Worm (Caenorhabditis elegans) whole organism, L3 larva: ENCODE measurements around the gene srh-123.
"Not testable (repeated sequence)": the region's sequence is repeated elsewhere in the genome, so short reads cannot be mapped to it uniquely, and the experiment has no call there.

Source experiments
- R02D3.7 ChIP-seq: fragments of 150-350 bp; optimal IDR thresholded peaks from 2 replicates; lab custom pipeline; 2014; ENCODE audit warnings: missing biosample characterization, missing genetic modification characterization
- ZK546.5 ChIP-seq: sonication (generic microtip); optimal IDR thresholded peaks from 2 replicates; lab custom pipeline; 2017; ENCODE audit warnings: missing biosample characterization, missing genetic modification characterization
- aly-2 ChIP-seq: fragments of 150-350 bp; optimal IDR thresholded peaks from 2 replicates; lab custom pipeline; 2014; ENCODE audit warnings: missing biosample characterization, missing genetic modification characterization
- ama-1 ChIP-seq: fragments of 150-350 bp; optimal IDR thresholded peaks from 2 replicates; lab custom pipeline; 2018
- ceh-28 ChIP-seq: fragments of 150-350 bp; optimal IDR thresholded peaks from 2 replicates; lab custom pipeline; 2014; ENCODE audit warnings: missing biosample characterization, missing genetic modification reagents, missing genetic modification characterization
- ceh-82 ChIP-seq: fragments of 150-350 bp; optimal IDR thresholded peaks from 2 replicates; lab custom pipeline; 2014; ENCODE audit warnings: missing biosample characterization, missing genetic modification characterization
- ceh-9 ChIP-seq: sonication (generic microtip); optimal IDR thresholded peaks from 2 replicates; lab custom pipeline; 2018; ENCODE audit warnings: missing biosample characterization, missing genetic modification characterization
- daf-12 ChIP-seq: fragments of 150-350 bp; optimal IDR thresholded peaks from 2 replicates; lab custom pipeline; 2014; ENCODE audit warnings: missing biosample characterization, missing genetic modification reagents, missing genetic modification characterization
- egl-5 ChIP-seq: fragments of 150-350 bp; optimal IDR thresholded peaks from 2 replicates; lab custom pipeline; 2017; ENCODE audit warnings: missing biosample characterization, missing genetic modification reagents, missing genetic modification characterization, inconsistent platforms
- elt-1 ChIP-seq: fragments of 150-350 bp; optimal IDR thresholded peaks from 2 replicates; lab custom pipeline; 2014; ENCODE audit warnings: missing biosample characterization, missing genetic modification characterization
- elt-2 ChIP-seq: sonication (generic microtip); optimal IDR thresholded peaks from 2 replicates; lab custom pipeline; 2016; ENCODE audit warnings: missing genetic modification reagents, mild to moderate bottlenecking, missing genetic modification characterization, missing compliant biosample characterization
- eor-1 ChIP-seq, 2 experiments: fragments of 150-350 bp; optimal IDR thresholded peaks; 2 replicates each; lab custom pipeline; 2014 to 2018; ENCODE audit warnings: missing biosample characterization in 2 of 2, missing genetic modification characterization in 2 of 2
- fkh-10 ChIP-seq: sonication (generic microtip); optimal IDR thresholded peaks from 2 replicates; lab custom pipeline; 2017; ENCODE audit warnings: missing biosample characterization, missing genetic modification reagents, missing genetic modification characterization
- fos-1 ChIP-seq: fragments of 150-350 bp; optimal IDR thresholded peaks from 2 replicates; lab custom pipeline; 2014; ENCODE audit warnings: missing biosample characterization, missing genetic modification characterization
- hmg-11 ChIP-seq: sonication (generic microtip); optimal IDR thresholded peaks from 2 replicates; lab custom pipeline; 2016; ENCODE audit warnings: missing genetic modification characterization, missing compliant biosample characterization
- jun-1 ChIP-seq: fragments of 150-350 bp; optimal IDR thresholded peaks from 2 replicates; lab custom pipeline; 2014; ENCODE audit warnings: missing biosample characterization, missing genetic modification reagents, missing genetic modification characterization
- lin-15B ChIP-seq: fragments of 150-350 bp; optimal IDR thresholded peaks from 2 replicates; lab custom pipeline; 2014; ENCODE audit warnings: missing biosample characterization, missing genetic modification characterization
- lin-39 ChIP-seq: fragments of 150-350 bp; optimal IDR thresholded peaks from 2 replicates; lab custom pipeline; 2018; ENCODE audit warnings: missing biosample characterization, missing genetic modification reagents, missing genetic modification characterization
- lsy-12 ChIP-seq: sonication (generic microtip); optimal IDR thresholded peaks from 2 replicates; lab custom pipeline; 2016; ENCODE audit warnings: mild to moderate bottlenecking, missing genetic modification characterization, missing compliant biosample characterization
- mml-1 ChIP-seq: fragments of 150-350 bp; sonication (generic microtip); optimal IDR thresholded peaks from 3 replicates; lab custom pipeline; 2014; ENCODE audit warnings: missing biosample characterization, missing genetic modification characterization
- nfya-1 ChIP-seq: sonication (generic microtip); optimal IDR thresholded peaks from 2 replicates; lab custom pipeline; 2017; ENCODE audit warnings: missing genetic modification characterization, mild to moderate bottlenecking, missing compliant biosample characterization, antibody characterized with exemption, moderate library complexity; ENCODE audit not compliant: insufficient read depth
- nhr-11 ChIP-seq: fragments of 150-350 bp; optimal IDR thresholded peaks from 2 replicates; lab custom pipeline; 2014; ENCODE audit warnings: missing biosample characterization, missing genetic modification characterization
- nhr-12 ChIP-seq: fragments of 150-350 bp; optimal IDR thresholded peaks from 2 replicates; lab custom pipeline; 2014; ENCODE audit warnings: missing biosample characterization, missing genetic modification characterization
- nhr-23 ChIP-seq: fragments of 150-350 bp; optimal IDR thresholded peaks from 2 replicates; lab custom pipeline; 2014; ENCODE audit warnings: missing biosample characterization, missing genetic modification reagents, missing genetic modification characterization
- nhr-28 ChIP-seq: fragments of 150-350 bp; optimal IDR thresholded peaks from 2 replicates; lab custom pipeline; 2014; ENCODE audit warnings: missing biosample characterization, missing genetic modification characterization
- nhr-43 ChIP-seq: sonication (generic microtip); optimal IDR thresholded peaks from 2 replicates; lab custom pipeline; 2016; ENCODE audit warnings: mild to moderate bottlenecking, missing genetic modification characterization, missing compliant biosample characterization; ENCODE audit not compliant: poor library complexity, severe bottlenecking
- nhr-67 ChIP-seq: fragments of 150-350 bp; optimal IDR thresholded peaks from 2 replicates; lab custom pipeline; 2014; ENCODE audit warnings: missing biosample characterization, missing genetic modification characterization
- nhr-76 ChIP-seq: fragments of 150-350 bp; sonication (generic microtip); optimal IDR thresholded peaks from 5 replicates; lab custom pipeline; 2014; ENCODE audit warnings: missing biosample characterization, missing genetic modification characterization
- nhr-77 ChIP-seq: fragments of 150-350 bp; optimal IDR thresholded peaks from 2 replicates; lab custom pipeline; 2014; ENCODE audit warnings: missing biosample characterization, missing genetic modification characterization
- sea-2 ChIP-seq: fragments of 150-350 bp; sonication (generic microtip); optimal IDR thresholded peaks from 4 replicates; lab custom pipeline; 2014; ENCODE audit warnings: missing biosample characterization, missing genetic modification reagents, missing genetic modification characterization
- skn-1 ChIP-seq: fragments of 150-350 bp; optimal IDR thresholded peaks from 2 replicates; lab custom pipeline; 2014; ENCODE audit warnings: missing biosample characterization, missing genetic modification characterization
- tbx-2 ChIP-seq: sonication (generic microtip); optimal IDR thresholded peaks from 2 replicates; lab custom pipeline; 2016; ENCODE audit warnings: mild to moderate bottlenecking, missing genetic modification characterization, missing compliant biosample characterization
- unc-39 ChIP-seq: sonication (generic microtip); optimal IDR thresholded peaks from 4 replicates; lab custom pipeline; 2017; ENCODE audit warnings: missing biosample characterization, missing genetic modification characterization
- zag-1 ChIP-seq: fragments of 150-350 bp; optimal IDR thresholded peaks from 2 replicates; lab custom pipeline; 2014; ENCODE audit warnings: missing biosample characterization, missing genetic modification characterization
- ztf-11 ChIP-seq: fragments of 150-350 bp; optimal IDR thresholded peaks from 2 replicates; lab custom pipeline; 2014; ENCODE audit warnings: missing biosample characterization, missing genetic modification characterization
- ztf-4 ChIP-seq: fragments of 150-350 bp; optimal IDR thresholded peaks from 2 replicates; lab custom pipeline; 2014; ENCODE audit warnings: missing biosample characterization, missing genetic modification characterization

Gene srh-123

DNA sequence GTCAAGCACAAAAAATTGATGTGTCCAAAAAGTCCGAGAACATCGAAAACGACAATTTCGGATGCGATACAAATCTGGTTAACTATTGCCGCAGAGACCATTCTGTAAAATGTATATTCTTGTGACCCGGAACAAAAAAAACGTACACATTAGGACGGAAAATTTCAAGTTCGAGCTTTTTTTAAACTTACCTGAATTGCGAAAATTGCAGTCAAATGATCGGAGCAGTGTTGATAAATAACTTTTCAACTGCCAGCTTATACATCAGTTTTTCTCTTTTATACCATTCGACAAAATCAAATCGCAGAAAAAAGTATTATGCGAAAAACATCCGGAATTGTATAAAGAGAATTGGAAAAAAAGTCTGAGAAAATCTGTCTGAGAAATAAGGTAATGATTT is 35.5 kb upstream of the srh-123 start, which contains the start of gene srsx-2:
Gene srsx-2 (minus strand): TSS at position 101 of the 400 bp plus-strand sequence.
- TF ChIP-seq skn-1 (tag; lab: Kevin White, UChicago) = no peak
- no peak for TF ChIP-seq lsy-12 (tag; lab: Kevin White, UChicago)
- no peak for TF ChIP-seq nhr-43 (tag; lab: Kevin White, UChicago)
- no peak for TF ChIP-seq hmg-11 (tag; lab: Kevin White, UChicago)
- no peak for TF ChIP-seq daf-12 (tag; lab: Kevin White, UChicago)
- no peak for TF ChIP-seq R02D3.7 (tag; lab: Kevin White, UChicago)
- TF ChIP-seq fkh-10 = no peak
- no peak for TF ChIP-seq ceh-28 (tag; lab: Kevin White, UChicago)
- TF ChIP-seq nhr-23 (tag; lab: Kevin White, UChicago) = no peak

DNA sequence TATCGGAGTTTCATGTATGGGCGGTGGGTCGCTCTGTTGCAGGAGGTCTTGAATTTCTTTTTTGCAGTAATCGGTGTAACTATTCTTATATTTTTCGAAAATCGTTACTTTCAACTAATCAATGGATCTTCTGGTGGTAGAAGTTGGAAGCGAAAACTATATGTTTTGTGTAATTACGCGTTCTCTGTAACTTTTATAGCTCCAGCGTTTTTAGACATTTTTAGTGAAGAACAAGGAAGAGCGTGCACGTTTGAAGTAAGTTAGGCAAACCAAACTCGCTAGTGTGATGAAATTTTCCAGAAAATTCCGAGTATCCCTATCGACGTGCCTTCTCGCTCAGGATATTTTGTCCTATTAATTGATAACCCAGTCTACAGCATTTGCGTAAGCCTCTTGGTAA is 34.4 kb upstream of the srh-123 start, which contains the start of gene srh-154:
Gene srh-154 (plus strand): TSS at position 301 of the 400 bp plus-strand sequence.
- TF ChIP-seq nhr-67 (tag; lab: Kevin White, UChicago) = no peak
- TF ChIP-seq nhr-12 (tag; lab: Kevin White, UChicago) = no peak
- TF ChIP-seq elt-1 (tag; lab: Kevin White, UChicago) = no peak
- TF ChIP-seq sea-2 (GFP tag; lab: Kevin White, UChicago) = no peak
- no peak for TF ChIP-seq nfya-1
- no peak for TF ChIP-seq ceh-9 (tag; lab: Kevin White, UChicago)
- TF ChIP-seq nhr-11 (tag; lab: Kevin White, UChicago) = no peak
- TF ChIP-seq tbx-2 (tag; lab: Kevin White, UChicago) = no peak
- no peak for TF ChIP-seq nhr-28 (tag; lab: Kevin White, UChicago)
- TF ChIP-seq unc-39 (tag; lab: Kevin White, UChicago) = no peak
- TF ChIP-seq ceh-82 (tag; lab: Kevin White, UChicago) = no peak
- no peak for TF ChIP-seq lin-39 (tag; lab: Kevin White, UChicago)

DNA sequence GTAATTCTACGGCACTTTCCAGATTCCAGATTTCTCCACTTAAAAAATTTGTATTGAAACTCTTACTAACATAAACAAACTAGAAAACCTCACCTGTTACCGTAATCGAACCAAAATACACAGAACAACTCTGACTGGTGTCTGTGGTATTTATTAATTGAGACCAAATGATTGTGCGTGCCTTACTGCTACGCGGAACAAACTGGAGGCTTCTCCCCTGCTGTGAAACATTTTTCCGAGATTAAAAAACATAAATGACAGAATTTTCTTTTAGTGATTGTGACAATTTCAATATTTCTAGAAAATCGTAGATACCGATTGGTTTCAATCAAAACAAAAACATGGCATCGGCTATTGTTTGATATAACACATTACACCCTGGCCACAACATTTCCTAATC is 24.0 kb upstream of the srh-123 start:
- no peak for TF ChIP-seq nhr-43 (tag; lab: Kevin White, UChicago)
- no peak for TF ChIP-seq lsy-12 (tag; lab: Kevin White, UChicago)
- no peak for TF ChIP-seq unc-39 (tag; lab: Kevin White, UChicago)
- no peak for TF ChIP-seq nhr-77
- no peak for TF ChIP-seq aly-2 (tag; lab: Kevin White, UChicago)
- TF ChIP-seq daf-12 (tag; lab: Kevin White, UChicago) = no peak
- TF ChIP-seq ztf-4 = no peak
- TF ChIP-seq ceh-28 (tag; lab: Kevin White, UChicago) = no peak
- TF ChIP-seq nhr-76 (tag; lab: Kevin White, UChicago) = no peak
- TF ChIP-seq zag-1 = no peak
- TF ChIP-seq eor-1 (tag; optimal IDR thresholded peaks at IDR 0.05; lab: Kevin White, UChicago) = no peak
- no peak for TF ChIP-seq nhr-28 (tag; lab: Kevin White, UChicago)
- no peak for TF ChIP-seq tbx-2 (tag; lab: Kevin White, UChicago)
- TF ChIP-seq nhr-12 (tag; lab: Kevin White, UChicago) = no peak

DNA sequence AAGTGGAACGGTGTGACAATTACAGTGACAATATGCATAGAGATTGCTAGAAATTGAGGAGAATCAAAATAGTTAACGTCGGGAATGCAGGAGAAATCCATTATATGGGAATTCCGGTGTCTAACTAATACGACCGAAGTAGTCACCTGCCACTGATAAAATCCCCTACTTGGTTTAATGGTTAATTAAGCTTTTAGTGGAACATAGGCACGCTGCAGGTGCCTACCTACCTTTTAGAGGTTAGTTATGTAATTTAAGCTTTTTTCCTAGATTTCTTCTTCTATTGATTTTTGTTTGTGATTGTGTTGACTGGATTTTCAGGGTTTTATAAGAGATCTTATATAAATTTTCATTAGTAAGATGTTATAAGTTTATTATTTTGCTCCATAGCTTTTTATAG is 17.6 kb upstream of the srh-123 start, which contains the start of gene srh-203:
Gene srh-203 (minus strand): TSS at position 101 of the 400 bp plus-strand sequence.
- TF ChIP-seq nhr-77; ceh-28 (tag; lab: Kevin White, UChicago); skn-1 (tag; lab: Kevin White, UChicago): not testable (repeated sequence)

DNA sequence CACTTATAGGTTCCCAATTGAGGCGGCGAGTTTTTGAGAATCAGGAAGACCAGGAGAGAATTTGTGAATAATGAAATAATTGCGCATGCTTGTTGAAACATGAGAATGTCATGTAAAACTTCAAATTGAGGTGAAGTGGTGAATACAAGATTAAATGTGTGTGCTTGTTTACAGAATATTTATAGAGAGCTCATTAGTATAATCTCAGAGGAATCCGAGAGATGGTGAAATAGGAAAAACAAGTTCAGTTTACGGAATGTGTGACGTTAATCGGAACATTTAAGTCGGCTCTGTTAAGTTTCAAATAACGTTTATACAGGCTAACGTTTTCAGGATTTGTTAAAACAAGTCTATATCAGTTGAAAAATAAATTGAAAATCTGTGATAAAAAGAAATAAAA is 15.7 kb upstream of the srh-123 start, which contains the start of gene str-200:
Gene str-200 (minus strand): TSS at position 101 of the 400 bp plus-strand sequence.
- TF ChIP-seq nhr-76 (tag; lab: Kevin White, UChicago) (no peak), ZK546.5 (tag; lab: Kevin White, UChicago) (no peak), nhr-67 (tag; lab: Kevin White, UChicago) (no peak), nhr-12 (tag; lab: Kevin White, UChicago) (no peak), sea-2 (GFP tag; lab: Kevin White, UChicago) (no peak), elt-2 (no peak), ama-1 (lab: Kevin White, UChicago) (no peak), ceh-28 (tag; lab: Kevin White, UChicago) (no peak), ztf-11 (tag; lab: Kevin White, UChicago) (no peak), lsy-12 (tag; lab: Kevin White, UChicago) (no peak), jun-1 (no peak), nfya-1 (no peak), mml-1 (no peak), egl-5 (tag; lab: Kevin White, UChicago) (no peak), lin-15B (tag; lab: Kevin White, UChicago) (no peak), fos-1 (no peak)
